Fruit fly (Drosophila melanogaster): ENCODE measurements around the gene Rpn2.

Gene Rpn2

DNA sequence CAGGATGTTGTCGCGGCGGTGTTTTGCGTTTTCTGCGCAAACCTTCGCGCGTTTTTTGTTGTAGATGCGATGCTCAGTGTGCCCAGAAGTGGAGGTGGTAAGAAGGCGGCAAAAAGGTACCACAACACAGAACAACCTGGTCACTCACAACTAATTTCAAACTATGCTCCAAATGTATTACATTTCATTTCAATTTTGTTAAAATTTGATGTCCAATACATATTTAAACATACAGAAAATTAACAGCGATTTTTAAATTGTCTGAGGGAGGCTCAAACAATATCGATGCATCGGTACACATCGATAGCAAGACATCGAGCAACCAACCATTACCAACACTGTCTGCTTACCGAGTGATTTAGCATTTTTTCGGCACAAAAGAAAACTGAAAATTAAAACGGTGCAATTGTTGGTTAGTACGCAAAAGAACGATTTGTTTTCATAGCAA is at the start of gene Rpn2, which contains the start of gene Slbp (continued):
- TF ChIP-seq fd59A (GFP tag; optimal IDR thresholded peaks at IDR 0.05) (no peak), CG9139 (GFP tag; optimal IDR thresholded peaks at IDR 0.05) (no peak), Blimp-1 (GFP tag; optimal IDR thresholded peaks at IDR 0.05) (no peak), dsx (GFP tag; optimal IDR thresholded peaks at IDR 0.05; ENCODE audit: poor library complexity, severe bottlenecking) (no peak), pdm3 (GFP tag; optimal IDR thresholded peaks at IDR 0.05) (no peak), spab (GFP tag; optimal IDR thresholded peaks at IDR 0.05) (no peak)

DNA sequence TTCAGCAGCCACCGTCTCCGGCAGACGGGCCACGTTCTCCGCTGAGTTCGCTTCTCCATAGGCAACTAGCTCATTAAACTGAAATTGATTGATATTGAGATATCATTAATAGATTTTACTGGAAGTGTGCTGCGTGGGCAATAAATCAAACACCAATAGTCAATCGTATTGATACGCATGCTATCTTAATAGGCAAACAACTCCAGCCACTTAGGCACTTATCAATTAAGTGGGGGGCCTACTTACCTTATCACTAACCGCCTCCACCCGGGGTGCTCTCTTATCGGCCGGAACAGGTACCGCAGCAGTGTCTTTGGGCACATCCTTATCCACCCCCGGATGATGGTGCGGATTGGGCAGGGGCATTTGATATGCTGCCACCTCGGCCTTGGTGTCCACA is 41.5 kb upstream of the Rpn2 start:
- TF ChIP-seq CG31627 (GFP tag; optimal IDR thresholded peaks at IDR 0.05) = no peak
- TF ChIP-seq fkh (GFP tag; optimal IDR thresholded peaks at IDR 0.05) = peak; percentile 54
- TF ChIP-seq fd59A (GFP tag; optimal IDR thresholded peaks at IDR 0.05) = no peak

DNA sequence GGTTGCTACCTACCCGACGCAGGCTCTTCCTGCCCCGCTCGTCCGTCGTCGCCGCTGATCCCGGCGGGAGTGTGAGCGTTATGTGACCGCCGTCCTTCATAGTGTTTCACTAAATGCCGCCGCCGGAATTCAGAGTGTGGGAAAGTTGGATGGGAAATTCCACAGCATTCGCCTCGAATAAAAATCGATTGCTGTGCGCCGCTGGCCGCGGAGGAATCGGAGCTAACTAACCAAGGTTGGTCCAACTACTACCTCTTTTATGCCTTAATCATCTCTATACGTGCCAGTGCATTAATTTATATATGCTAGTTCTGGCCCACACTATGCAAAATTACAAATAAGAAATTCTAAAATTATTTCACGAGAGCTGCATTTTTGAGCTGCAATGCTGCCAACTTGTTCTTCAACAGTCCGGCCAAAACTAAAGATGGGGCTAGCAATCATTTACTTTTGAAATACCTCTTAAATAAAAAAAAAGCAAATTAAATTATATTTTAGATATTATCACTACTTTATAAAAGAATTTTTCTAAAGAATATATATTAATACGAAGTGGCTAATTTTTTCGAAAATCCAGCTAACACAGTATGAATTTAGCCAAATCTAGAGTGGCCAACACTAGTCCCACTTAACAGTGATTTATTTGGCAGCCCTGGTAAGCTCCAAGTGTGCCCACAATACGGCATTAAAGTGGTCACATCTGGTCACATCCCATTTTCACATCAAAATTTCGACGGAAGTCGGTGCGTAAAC is 40.8 kb upstream of the Rpn2 start, which contains the start of the genes alpha-Man-Ib and Pdhb:
alpha-Man-Ib (minus strand) TSS at position 425 of the 753 bp plus-strand sequence.
Pdhb (plus strand) TSS at position 674 of the 753 bp plus-strand sequence.
- TF ChIP-seq Lpt (GFP tag; optimal IDR thresholded peaks at IDR 0.05) (no peak), CG32006 (GFP tag; optimal IDR thresholded peaks at IDR 0.05) (no peak), svp (GFP tag) (peak; percentile 81), CG6792 (GFP tag; optimal IDR thresholded peaks at IDR 0.05) (no peak), CG6854 (GFP tag; optimal IDR thresholded peaks at IDR 0.05) (no peak), Gug (GFP tag; IDR thresholded peaks at IDR 0.05) (peak; percentile 57; the same call in 1 of the 2 replicates), fkh (GFP tag; optimal IDR thresholded peaks at IDR 0.05) (peak; percentile 45), CG1621 (tag; optimal IDR thresholded peaks at IDR 0.05) (no peak), acj6 (GFP tag; optimal IDR thresholded peaks at IDR 0.05) (peak; percentile 73), net (GFP tag; optimal IDR thresholded peaks at IDR 0.05) (no peak), OdsH (GFP tag; optimal IDR thresholded peaks at IDR 0.05) (no peak), lz (GFP tag; optimal IDR thresholded peaks at IDR 0.05) (peak; percentile 65), pdm3 (GFP tag; optimal IDR thresholded peaks at IDR 0.05) (no peak), CG11294 (GFP tag; IDR thresholded peaks at IDR 0.05) (peak; percentile 46; the same call in 1 of the 2 replicates), Eip93F (GFP tag; optimal IDR thresholded peaks at IDR 0.05) (peak; percentile 63), Ets96B (tag; optimal IDR thresholded peaks at IDR 0.05) (no peak), CG6808 (GFP tag; optimal IDR thresholded peaks at IDR 0.05) (no peak), CG8319 (GFP tag; optimal IDR thresholded peaks at IDR 0.05) (no peak), ss (GFP tag; optimal IDR thresholded peaks at IDR 0.05) (no peak), CG31627 (GFP tag; optimal IDR thresholded peaks at IDR 0.05) (peak; percentile 68), CG11902 (GFP tag; optimal IDR thresholded peaks at IDR 0.05) (peak; percentile 59), fd85E (GFP tag; optimal IDR thresholded peaks at IDR 0.05) (no peak), Hr38 (GFP tag; optimal IDR thresholded peaks at IDR 0.05) (no peak), Sox14 (GFP tag; optimal IDR thresholded peaks at IDR 0.05) (no peak), CG4318 (GFP tag; optimal IDR thresholded peaks at IDR 0.05) (no peak), dac (GFP tag; optimal IDR thresholded peaks at IDR 0.05) (no peak), CG6163 (GFP tag; IDR thresholded peaks at IDR 0.05) (peak; percentile 65; the same call in 2 of the 3 replicates), CG11762 (GFP tag; optimal IDR thresholded peaks at IDR 0.05; ENCODE audit: insufficient read depth) (peak; percentile 14), Eip75B (GFP tag; optimal IDR thresholded peaks at IDR 0.05) (no peak), achi (GFP tag; optimal IDR thresholded peaks at IDR 0.05) (no peak), salr (GFP tag; optimal IDR thresholded peaks at IDR 0.05) (no peak), CG15336 (GFP tag; IDR thresholded peaks at IDR 0.05) (no peak), topi (GFP tag; optimal IDR thresholded peaks at IDR 0.05) (no peak), CG8632 (GFP tag; optimal IDR thresholded peaks at IDR 0.05) (peak; percentile 31), CG3919 (GFP tag; optimal IDR thresholded peaks at IDR 0.05) (no peak), spab (GFP tag; optimal IDR thresholded peaks at IDR 0.05) (no peak), Sox102F (GFP tag; optimal IDR thresholded peaks at IDR 0.05) (no peak), Ets21C (GFP tag; optimal IDR thresholded peaks at IDR 0.05) (no peak), Blimp-1 (GFP tag; optimal IDR thresholded peaks at IDR 0.05) (no peak), Hr39 (GFP tag; optimal IDR thresholded peaks at IDR 0.05) (no peak), CG8119 (GFP tag; IDR thresholded peaks at IDR 0.05) (no peak), esn (GFP tag; optimal IDR thresholded peaks at IDR 0.05) (peak; percentile 66), CG7368 (GFP tag; optimal IDR thresholded peaks at IDR 0.05) (peak; percentile 31)
